Worm (Caenorhabditis elegans) whole organism, L4/young adult: ENCODE data around the gene D2089.8.

Experiments
- W03F9.2 ChIP-seq: fragments of 150-350 bp; optimal IDR thresholded peaks from 2 replicates; lab custom pipeline; 2014; ENCODE audit warnings: missing biosample characterization, missing genetic modification characterization
- dao-5 ChIP-seq: sonication (generic microtip); optimal IDR thresholded peaks from 2 replicates; lab custom pipeline; 2016; ENCODE audit warnings: missing genotype, missing genetic modification characterization, moderate library complexity, missing compliant biosample characterization
- him-1 ChIP-seq: sonication (generic microtip); optimal IDR thresholded peaks from 2 replicates; lab custom pipeline; 2016; ENCODE audit warnings: missing genotype, missing genetic modification reagents, missing genetic modification characterization, missing compliant biosample characterization

DNA sequence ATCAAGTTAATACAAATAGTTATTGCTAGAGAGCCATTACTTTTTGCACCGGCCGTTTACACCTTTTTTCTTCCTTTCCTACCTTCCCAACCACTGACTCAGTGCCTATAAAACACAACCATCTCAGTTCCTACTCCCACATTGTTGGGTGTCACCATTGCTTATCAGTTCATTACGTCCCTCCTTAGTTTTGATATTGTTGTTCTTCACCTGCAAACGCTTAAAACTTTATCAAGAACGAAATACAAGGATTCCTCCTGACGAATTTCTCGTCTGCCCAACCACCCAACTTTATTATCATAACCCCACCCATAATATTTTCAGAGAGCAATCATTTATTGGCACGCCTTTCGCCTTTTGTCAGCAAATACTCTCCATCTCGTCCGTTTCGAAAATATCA lies 35.5 kb downstream of the D2089.8 start:
- TF ChIP-seq dao-5 (no peak), him-1 (tag; lab: Kevin White, UChicago) (no peak), W03F9.2 (tag; lab: Kevin White, UChicago) (no peak)
